Fruit fly (Drosophila melanogaster): Measurements from ENCODE around the gene JMJD5.

The JMJD5 gene

dm6 chr3L:819297-819886 is 21.8 kb downstream of the JMJD5 start:
- TF ChIP-seq CG1620 (GFP tag; optimal IDR thresholded peaks at IDR 0.05): no peak

- no peak for TF ChIP-seq pad (GFP tag; optimal IDR thresholded peaks at IDR 0.05)
Measured at dm6 chr3L:818438-819138, 22.6 kb downstream of the JMJD5 start.

- TF ChIP-seq CG11617 (GFP tag; optimal IDR thresholded peaks at IDR 0.05) (no peak), CG5204 (GFP tag; optimal IDR thresholded peaks at IDR 0.05) (no peak), CG1620 (GFP tag; optimal IDR thresholded peaks at IDR 0.05) (no peak), CG7045 (GFP tag; optimal IDR thresholded peaks at IDR 0.05) (no peak), Hr96 (GFP tag; optimal IDR thresholded peaks at IDR 0.05) (no peak), CG14711 (tag; optimal IDR thresholded peaks at IDR 0.05) (no peak), ovo (GFP tag; optimal IDR thresholded peaks at IDR 0.05) (no peak), tj (GFP tag; optimal IDR thresholded peaks at IDR 0.05) (no peak), cic (GFP tag; optimal IDR thresholded peaks at IDR 0.05) (no peak), pad (GFP tag; optimal IDR thresholded peaks at IDR 0.05) (no peak), kay (GFP tag; ENCODE audit: borderline replicate concordance) (no peak), Mnt (GFP tag; optimal IDR thresholded peaks at IDR 0.05) (no peak), toe (GFP tag; optimal IDR thresholded peaks at IDR 0.05) (no peak), Clk (GFP tag; optimal IDR thresholded peaks at IDR 0.05) (no peak), Crg-1 (GFP tag; optimal IDR thresholded peaks at IDR 0.05) (no peak), CG33017 (tag; optimal IDR thresholded peaks at IDR 0.05) (no peak)
Measured at dm6 chr3L:817708-818107, 23.5 kb downstream of the JMJD5 start.

- no peak for TF ChIP-seq CG33017 (tag; optimal IDR thresholded peaks at IDR 0.05)
- TF ChIP-seq tj (GFP tag; optimal IDR thresholded peaks at IDR 0.05): no peak
- TF ChIP-seq CG1620 (GFP tag; optimal IDR thresholded peaks at IDR 0.05): no peak
Measured at dm6 chr3L:815234-816200, 25.6 kb downstream of the JMJD5 start.

dm6 chr3L:813911-814310 is 27.2 kb downstream of the JMJD5 start:
- TF ChIP-seq bab1 (GFP tag; optimal IDR thresholded peaks at IDR 0.05) (no peak), cic (GFP tag; optimal IDR thresholded peaks at IDR 0.05) (no peak), pad (GFP tag; optimal IDR thresholded peaks at IDR 0.05) (no peak), Mnt (GFP tag; optimal IDR thresholded peaks at IDR 0.05) (no peak), CG14711 (tag; optimal IDR thresholded peaks at IDR 0.05) (no peak)

dm6 chr3L:813229-813837 is 27.8 kb downstream of the JMJD5 start:
- TF ChIP-seq cic (GFP tag; optimal IDR thresholded peaks at IDR 0.05): no peak
- TF ChIP-seq Mnt (GFP tag; optimal IDR thresholded peaks at IDR 0.05): no peak
- no peak for TF ChIP-seq CG12768 (GFP tag; optimal IDR thresholded peaks at IDR 0.05)
- no peak for TF ChIP-seq Hr96 (GFP tag; optimal IDR thresholded peaks at IDR 0.05)
- TF ChIP-seq tj (GFP tag; optimal IDR thresholded peaks at IDR 0.05): no peak
- TF ChIP-seq CG7101 (tag; optimal IDR thresholded peaks at IDR 0.05): no peak
- TF ChIP-seq kay (GFP tag; ENCODE audit: borderline replicate concordance): no peak
- TF ChIP-seq pad (GFP tag; optimal IDR thresholded peaks at IDR 0.05): no peak
- no peak for TF ChIP-seq Clk (GFP tag; optimal IDR thresholded peaks at IDR 0.05)
- no peak for TF ChIP-seq CG33017 (tag; optimal IDR thresholded peaks at IDR 0.05)
- no peak for TF ChIP-seq CG7045 (GFP tag; optimal IDR thresholded peaks at IDR 0.05)
- TF ChIP-seq Crg-1 (GFP tag; optimal IDR thresholded peaks at IDR 0.05): no peak

- TF ChIP-seq CG7101 (tag; optimal IDR thresholded peaks at IDR 0.05) (no peak), cic (GFP tag; optimal IDR thresholded peaks at IDR 0.05) (no peak), tj (GFP tag; optimal IDR thresholded peaks at IDR 0.05) (no peak), CG5204 (GFP tag; optimal IDR thresholded peaks at IDR 0.05) (no peak), CG7045 (GFP tag; optimal IDR thresholded peaks at IDR 0.05) (no peak), bab1 (GFP tag; optimal IDR thresholded peaks at IDR 0.05) (no peak), toe (GFP tag; optimal IDR thresholded peaks at IDR 0.05) (no peak), Hr96 (GFP tag; optimal IDR thresholded peaks at IDR 0.05) (no peak), CG11617 (GFP tag; optimal IDR thresholded peaks at IDR 0.05) (no peak), pad (GFP tag; optimal IDR thresholded peaks at IDR 0.05) (no peak), CG14711 (tag; optimal IDR thresholded peaks at IDR 0.05) (no peak), CG12768 (GFP tag; optimal IDR thresholded peaks at IDR 0.05) (no peak), CG1620 (GFP tag; optimal IDR thresholded peaks at IDR 0.05) (no peak), CG33017 (tag; optimal IDR thresholded peaks at IDR 0.05) (no peak), Crg-1 (GFP tag; optimal IDR thresholded peaks at IDR 0.05) (no peak), cnc (optimal IDR thresholded peaks at IDR 0.05) (no peak), ovo (GFP tag; optimal IDR thresholded peaks at IDR 0.05) (no peak), kay (GFP tag; ENCODE audit: borderline replicate concordance) (no peak)
Measured at dm6 chr3L:811816-812215, 29.3 kb downstream of the JMJD5 start.

Data from whole organism, adult.